Fruit fly (Drosophila melanogaster) whole organism, embryonic: ENCODE results near the gene CG31087.

ENCODE experiments used
- CG14050 ChIP-seq: fragments of 200-800 bp; sonication (Bioruptor generic); IDR thresholded peaks from 3 replicates; pipeline ENCODE4 v1.3.6; 2022; ENCODE audit warnings: missing biosample characterization, missing genetic modification characterization
- CG31441 ChIP-seq: fragments of 200-800 bp; sonication (Bioruptor generic); IDR thresholded peaks from 2 replicates; pipeline ENCODE4 v1.3.6; 2022; ENCODE audit warnings: missing biosample characterization, missing genetic modification characterization
- CG6854 ChIP-seq: fragments of 200-800 bp; sonication (Bioruptor generic); optimal IDR thresholded peaks from 3 replicates; lab custom pipeline; 2017; ENCODE audit warnings: missing biosample characterization, mild to moderate bottlenecking, missing genetic modification characterization
- CoRest ChIP-seq: fragments of 200-800 bp; sonication (Bioruptor generic); optimal IDR thresholded peaks from 3 replicates; lab custom pipeline; 2018; ENCODE audit warnings: missing biosample characterization, mild to moderate bottlenecking, missing genetic modification characterization, moderate library complexity
- Ets65A ChIP-seq: fragments of 200-800 bp; sonication (Bioruptor generic); peaks from one replicate; lab custom pipeline; 2016; ENCODE audit warnings: missing biosample characterization, missing genetic modification characterization
- az2 ChIP-seq: fragments of 200-800 bp; sonication (Bioruptor generic); optimal IDR thresholded peaks from 3 replicates; lab custom pipeline; 2016; ENCODE audit warnings: missing biosample characterization, missing genetic modification characterization
- chm ChIP-seq: fragments of 200-800 bp; sonication (Bioruptor generic); IDR thresholded peaks from 2 replicates; pipeline ENCODE4 v1.3.6; 2022; ENCODE audit warnings: missing biosample characterization, missing genetic modification characterization
- ftz-f1 ChIP-seq: fragments of 200-800 bp; sonication (Bioruptor generic); optimal IDR thresholded peaks from 2 replicates; lab custom pipeline; 2016; ENCODE audit warnings: missing biosample characterization, missing genetic modification characterization
- her ChIP-seq: fragments of 200-800 bp; sonication (Bioruptor generic); optimal IDR thresholded peaks from 2 replicates; lab custom pipeline; 2016; ENCODE audit warnings: missing biosample characterization, missing genetic modification characterization
- ind ChIP-seq: fragments of 200-800 bp; sonication (Bioruptor generic); optimal IDR thresholded peaks from 3 replicates; lab custom pipeline; 2016; ENCODE audit warnings: missing biosample characterization, missing genetic modification characterization
- org-1 ChIP-seq: fragments of 200-800 bp; sonication (Bioruptor generic); optimal IDR thresholded peaks from 2 replicates; lab custom pipeline; 2017; ENCODE audit warnings: missing biosample characterization, missing genetic modification characterization
- otp ChIP-seq: fragments of 200-800 bp; sonication (Bioruptor generic); IDR thresholded peaks from 3 replicates; pipeline ENCODE4, ENCODE4 v1.3.6; 2022; ENCODE audit warnings: missing biosample characterization, missing genetic modification characterization
- trh ChIP-seq: fragments of 200-800 bp; sonication (Bioruptor generic); optimal IDR thresholded peaks from 2 replicates; lab custom pipeline; 2016; ENCODE audit warnings: missing biosample characterization, missing genetic modification characterization

dm6 chr3R:25320051-25320705 is 6.5 kb upstream of the CG31087 start, which contains the start of gene CG10560:
- TF ChIP-seq az2 (GFP tag; lab: Kevin White, UChicago), result no peak
- no peak for TF ChIP-seq ftz-f1 (GFP tag; lab: Kevin White, UChicago)
- TF ChIP-seq CG14050 (GFP tag; lab: Robert Waterston, UW), result no peak
- no peak for TF ChIP-seq Ets65A (GFP tag; lab: Kevin White, UChicago)
- TF ChIP-seq CoRest (tag; lab: Kevin White, UChicago), result no peak
- TF ChIP-seq CG6854 (GFP tag; lab: Kevin White, UChicago), result no peak
- TF ChIP-seq CG31441 (GFP tag; lab: Robert Waterston, UW), result no peak
- no peak for TF ChIP-seq trh (GFP tag; lab: Kevin White, UChicago)
- TF ChIP-seq her (GFP tag; lab: Kevin White, UChicago), result no peak
- no peak for TF ChIP-seq org-1 (GFP tag; lab: Kevin White, UChicago)
- TF ChIP-seq ind, result no peak
- no peak for TF ChIP-seq chm (GFP tag; lab: Robert Waterston, UW)
- no peak for TF ChIP-seq otp (GFP tag; lab: Robert Waterston, UW)
